Fruit fly (Drosophila melanogaster) S2 (cell line): Measurements from ENCODE around the gene cyst.

ENCODE experiments used
- CG8478 ChIP-seq: fragments of >200 bp; optimal IDR thresholded peaks from 2 replicates; lab custom pipeline; 2018
- CTCF ChIP-seq, 2 experiments: fragments of >200 bp; optimal IDR thresholded peaks; 2 replicates each; lab custom pipeline; 2018

DNA sequence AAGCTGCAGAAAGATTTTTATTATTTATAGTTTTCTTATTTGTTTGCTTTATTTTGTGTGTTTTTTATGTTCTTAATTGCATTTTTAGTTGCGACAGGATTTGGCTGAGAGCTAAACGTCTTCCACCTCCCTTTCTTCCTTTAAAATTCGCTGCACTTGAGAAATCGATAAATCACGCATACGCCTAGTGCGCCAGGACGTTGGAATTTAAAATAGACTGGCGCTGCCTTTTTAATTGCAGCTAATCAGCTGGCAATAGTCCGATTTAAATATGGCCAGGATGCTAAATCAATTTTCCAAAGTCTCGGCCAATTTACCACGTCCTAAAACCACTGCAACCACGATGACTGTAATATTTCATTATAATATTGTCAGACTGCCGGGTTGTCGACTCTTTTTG lies 18.3 kb upstream of the cyst start:
- TF ChIP-seq CG8478 (no peak), CTCF (optimal IDR thresholded peaks at IDR 0.05; lab: Kevin White, UChicago) (no peak)
